Worm (Caenorhabditis elegans): ENCODE data around the gene F16G10.7.

Gene F16G10.7

ce11 chrII:2420685-2421084 is 40.6 kb upstream of the F16G10.7 start:
- TF ChIP-seq rec-8 (tag; optimal IDR thresholded peaks at IDR 0.05) (no peak), aptf-2 (GFP tag; conservative IDR thresholded peaks at IDR 0.05) (no peak), nhr-90 (tag; optimal IDR thresholded peaks at IDR 0.05) (no peak)

DNA sequence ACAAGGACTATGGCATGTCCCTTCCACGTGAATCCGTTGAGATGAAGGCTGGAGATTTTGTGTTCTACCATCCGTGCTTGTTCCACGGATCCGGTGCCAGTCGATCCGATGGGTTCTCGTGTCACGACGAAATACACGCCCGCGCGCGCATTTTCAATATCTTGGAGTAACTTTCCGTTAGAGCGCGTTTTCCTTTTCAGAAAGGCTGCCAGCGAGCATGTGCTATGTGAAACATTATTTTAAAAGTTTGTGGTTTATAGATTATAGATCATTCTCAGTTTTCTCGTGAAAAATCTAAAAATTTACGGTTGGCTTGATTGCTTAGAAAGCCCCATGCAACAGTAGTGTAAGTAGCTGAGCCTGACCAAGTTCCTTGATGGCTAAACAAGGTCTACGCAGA is 38.8 kb upstream of the F16G10.7 start, which contains the start of gene fbxc-20:
fbxc-20 (plus strand) TSS at position 301 of the 400 bp plus-strand sequence.
- TF ChIP-seq nhr-179 (tag; optimal IDR thresholded peaks at IDR 0.05) (no peak), B0019.2 (GFP tag; conservative IDR thresholded peaks at IDR 0.05) (no peak), snpc-1.3 (tag; optimal IDR thresholded peaks at IDR 0.05; ENCODE audit: insufficient read depth) (no peak), dox-1 (GFP tag; IDR thresholded peaks at IDR 0.05) (no peak), lin-35 (GFP tag; optimal IDR thresholded peaks at IDR 0.05) (no peak), Y95B8A.8 (GFP tag; IDR thresholded peaks at IDR 0.05) (no peak), sptf-2 (GFP tag; optimal IDR thresholded peaks at IDR 0.05) (no peak), F52B5.7 (tag; optimal IDR thresholded peaks at IDR 0.05) (no peak)

ce11 chrII:2417889-2418288 is 37.8 kb upstream of the F16G10.7 start, which contains the start of the genes F42G2.5 and F42G2.7:
F42G2.5 (minus strand) TSS chrII:2417989.
F42G2.7 (plus strand) TSS chrII:2418158.
- TF ChIP-seq madf-3 (GFP tag; IDR thresholded peaks at IDR 0.05), result no peak
- TF ChIP-seq F57C9.4 (tag; optimal IDR thresholded peaks at IDR 0.05), result no peak
- TF ChIP-seq madf-6 (GFP tag; IDR thresholded peaks at IDR 0.05), result no peak
- TF ChIP-seq lin-35 (GFP tag; optimal IDR thresholded peaks at IDR 0.05), result no peak
- TF ChIP-seq efl-1 (GFP tag; optimal IDR thresholded peaks at IDR 0.05), result no peak
- no peak for TF ChIP-seq F39B2.1 (GFP tag; IDR thresholded peaks at IDR 0.05)
- no peak for TF ChIP-seq D2030.7 (GFP tag; IDR thresholded peaks at IDR 0.05)
- TF ChIP-seq ama-1 (optimal IDR thresholded peaks at IDR 0.05), result no peak
- no peak for TF ChIP-seq ama-1 (GFP tag; optimal IDR thresholded peaks at IDR 0.05)
- no peak for TF ChIP-seq F55B11.4 (tag; optimal IDR thresholded peaks at IDR 0.05; ENCODE audit: borderline replicate concordance, insufficient read depth)
- TF ChIP-seq ZK185.1 (tag; optimal IDR thresholded peaks at IDR 0.05; ENCODE audit: poor library complexity, severe bottlenecking), result no peak
- TF ChIP-seq let-526 (GFP tag; IDR thresholded peaks at IDR 0.05), result no peak
- TF ChIP-seq tbx-9 (tag; optimal IDR thresholded peaks at IDR 0.05; ENCODE audit: borderline replicate concordance), result no peak
- TF ChIP-seq ccch-3 (GFP tag; optimal IDR thresholded peaks at IDR 0.05), result no peak
- no peak for TF ChIP-seq F52B5.7 (tag; optimal IDR thresholded peaks at IDR 0.05)

- TF ChIP-seq nhr-80 (tag; optimal IDR thresholded peaks at IDR 0.05) (peak; percentile 54), somi-1 (GFP tag; optimal IDR thresholded peaks at IDR 0.05) (no peak)
These were observed 35.4 kb upstream of the F16G10.7 start, which contains the start of gene fbxa-4 for ce11 chrII:2415439-2415838. fbxa-4 (minus strand) TSS chrII:2415531.

DNA sequence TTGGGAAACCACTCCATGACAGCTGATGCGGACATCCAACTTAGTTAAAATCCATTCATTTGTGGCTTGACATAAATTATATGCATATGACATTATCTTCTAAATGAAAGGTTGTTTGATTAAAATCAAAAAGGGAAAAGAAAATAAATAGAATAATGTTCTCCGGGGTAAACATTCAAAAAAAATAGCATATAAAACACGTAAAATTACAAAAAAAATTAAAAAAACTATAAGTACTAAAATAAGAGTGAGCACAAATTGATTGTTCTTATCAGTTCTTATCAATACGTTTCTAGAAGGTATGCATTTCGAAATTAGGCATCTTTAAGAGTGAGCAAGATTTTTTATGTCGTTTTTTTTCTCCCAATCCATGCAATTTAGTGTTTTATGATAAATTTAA is 32.6 kb upstream of the F16G10.7 start, which contains the start of gene fbxa-182:
fbxa-182 (minus strand) TSS at position 101 of the 400 bp plus-strand sequence.
- TF ChIP-seq rec-8 (tag; optimal IDR thresholded peaks at IDR 0.05), result no peak
- no peak for TF ChIP-seq K11D2.4 (GFP tag; IDR thresholded peaks at IDR 0.05)
- TF ChIP-seq mes-4 (tag; optimal IDR thresholded peaks at IDR 0.05), result no peak
- TF ChIP-seq snpc-3.4 (tag; optimal IDR thresholded peaks at IDR 0.05), result no peak
- no peak for TF ChIP-seq somi-1 (GFP tag; optimal IDR thresholded peaks at IDR 0.05)
- TF ChIP-seq mxl-1 (tag; optimal IDR thresholded peaks at IDR 0.05), result no peak
- no peak for TF ChIP-seq D2030.7 (GFP tag; IDR thresholded peaks at IDR 0.05)
- TF ChIP-seq F33H1.4 (GFP tag; IDR thresholded peaks at IDR 0.05), result no peak

Data from whole organism, young adult.